Worm (Caenorhabditis elegans): ENCODE results near the gene T27E7.4.
"Not testable (repeated sequence)": the region's sequence is repeated elsewhere in the genome, so short reads cannot be mapped to it uniquely, and the experiment has no call there.

T27E7.4 gene

ce11 chrIV:14528718-14529117 is 6.1 kb downstream of the T27E7.4 start, which contains the start of gene T27E7.3:
Gene T27E7.3, plus strand, starts transcription at chrIV:14529018.
- TF ChIP-seq lin-13 (GFP tag; optimal IDR thresholded peaks at IDR 0.05) = no peak
- no peak for TF ChIP-seq hlh-4 (tag; optimal IDR thresholded peaks at IDR 0.05)
- TF ChIP-seq unc-62 (GFP tag; optimal IDR thresholded peaks at IDR 0.05) = no peak
- no peak for TF ChIP-seq nhr-85 (tag)
- no peak for TF ChIP-seq ceh-82 (tag; optimal IDR thresholded peaks at IDR 0.05)

DNA sequence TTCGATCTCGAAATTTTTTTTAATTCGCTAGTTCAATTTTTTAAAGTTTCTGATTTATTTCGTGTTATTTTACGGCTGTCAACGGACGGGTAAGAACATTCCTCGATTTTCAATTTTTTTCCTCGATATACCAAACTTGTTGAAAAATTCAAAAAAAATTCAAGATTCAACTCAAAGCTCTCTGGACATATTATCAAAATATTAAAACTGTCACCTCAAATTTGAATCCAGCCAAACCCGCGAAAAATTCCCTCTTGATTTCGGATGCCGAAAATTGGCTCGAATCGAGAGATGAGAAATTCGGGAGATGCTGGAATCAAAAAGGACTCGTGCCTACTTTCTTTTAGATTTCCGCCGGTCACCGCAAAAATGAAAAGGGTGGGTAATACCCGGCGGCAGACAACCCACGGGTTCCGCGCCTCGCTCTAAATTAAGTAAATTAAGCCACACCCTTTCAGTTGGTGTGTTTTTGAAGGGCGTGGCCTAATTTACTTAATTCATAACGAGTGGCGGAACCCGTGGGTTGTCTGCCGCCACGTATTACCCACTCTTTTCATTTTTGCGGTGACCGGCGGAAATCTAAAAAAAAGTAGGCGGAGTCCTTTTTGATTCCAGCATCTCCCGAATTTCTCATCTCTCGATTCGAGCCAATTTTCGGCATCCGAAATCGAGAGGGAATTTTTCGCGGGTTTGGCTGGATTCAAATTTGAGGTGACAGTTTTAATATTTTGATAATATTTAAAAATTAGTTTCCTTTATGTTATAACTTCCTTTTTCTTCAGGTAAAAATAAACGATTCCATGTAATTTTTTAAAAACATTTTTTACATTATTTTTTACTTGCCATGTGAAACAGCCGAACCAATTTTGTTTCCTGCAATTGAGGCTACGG is 9.3 kb downstream of the T27E7.4 start:
- TF ChIP-seq efl-1 (optimal IDR thresholded peaks at IDR 0.05) = not testable (repeated sequence)
- TF ChIP-seq efl-1 (GFP tag; optimal IDR thresholded peaks at IDR 0.05 in 1 of 2) = peak in 1 of 2 experiments; percentile 57

DNA sequence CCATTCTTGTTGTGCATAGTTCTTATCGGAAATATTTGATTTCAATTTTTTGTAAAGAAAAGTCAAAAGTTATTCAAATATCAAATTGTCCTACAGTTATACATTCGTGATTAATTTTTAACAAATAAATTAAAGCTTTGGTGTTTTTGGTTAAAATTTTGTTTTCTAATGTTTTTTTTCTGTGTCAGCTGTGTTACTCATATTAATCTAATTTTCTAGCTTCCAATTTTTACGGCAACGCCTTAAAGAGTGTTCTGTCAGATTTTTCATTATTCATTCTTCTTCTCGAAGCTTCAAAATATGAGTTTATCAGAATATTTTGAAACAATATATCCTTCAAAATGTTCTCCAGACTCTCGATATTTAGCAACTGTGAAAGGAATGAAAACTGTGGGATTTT is 11.3 kb downstream of the T27E7.4 start, which contains the start of gene srh-63:
srh-63 (plus strand) TSS at position 301 of the 400 bp plus-strand sequence.
- TF ChIP-seq efl-1 (optimal IDR thresholded peaks at IDR 0.05) (no peak), efl-1 (GFP tag; optimal IDR thresholded peaks at IDR 0.05 in 1 of 2) (no peak), pag-3 (tag; optimal IDR thresholded peaks at IDR 0.05; ENCODE audit: borderline replicate concordance, insufficient read depth) (no peak), blmp-1 (tag; optimal IDR thresholded peaks at IDR 0.05) (no peak), zag-1 (tag; optimal IDR thresholded peaks at IDR 0.05) (no peak), skn-1 (tag; optimal IDR thresholded peaks at IDR 0.05) (no peak), lsy-2 (tag; optimal IDR thresholded peaks at IDR 0.05) (no peak), elt-2 (tag; optimal IDR thresholded peaks at IDR 0.05) (no peak), fkh-4 (tag; optimal IDR thresholded peaks at IDR 0.05; ENCODE audit: borderline replicate concordance) (no peak), aha-1 (tag; optimal IDR thresholded peaks at IDR 0.05) (no peak), nhr-71 (tag; optimal IDR thresholded peaks at IDR 0.05) (no peak), C34B4.2 (tag; optimal IDR thresholded peaks at IDR 0.05) (no peak), F16B12.6 (tag; optimal IDR thresholded peaks at IDR 0.05) (no peak), egl-27 (tag; optimal IDR thresholded peaks at IDR 0.05) (no peak), snu-23 (GFP tag; optimal IDR thresholded peaks at IDR 0.05) (no peak), alr-1 (tag; optimal IDR thresholded peaks at IDR 0.05; ENCODE audit: borderline replicate concordance) (no peak), egl-13 (tag; optimal IDR thresholded peaks at IDR 0.05) (no peak), grh-1 (GFP tag; IDR thresholded peaks at IDR 0.05) (no peak), sup-37 (GFP tag; optimal IDR thresholded peaks at IDR 0.05) (no peak), ztf-4 (tag; optimal IDR thresholded peaks at IDR 0.05) (no peak), lin-13 (GFP tag; optimal IDR thresholded peaks at IDR 0.05) (no peak)

- no peak for TF ChIP-seq efl-1 (optimal IDR thresholded peaks at IDR 0.05)
- peak in 1 of 2 experiments; percentile 51 for TF ChIP-seq efl-1 (GFP tag; optimal IDR thresholded peaks at IDR 0.05 in 1 of 2)
- TF ChIP-seq nhr-84 (tag; optimal IDR thresholded peaks at IDR 0.05) = no peak
- TF ChIP-seq ets-5 (GFP tag; IDR thresholded peaks at IDR 0.05) = no peak
- no peak for TF ChIP-seq grh-1 (GFP tag; IDR thresholded peaks at IDR 0.05)
These were observed 15.4 kb downstream of the T27E7.4 start, which contains the start of the genes Y57G11A.2 and T27E7.1 for ce11 chrIV:14519423-14519822. Gene Y57G11A.2, minus strand, starts transcription at chrIV:14519523. Gene T27E7.1, plus strand, starts transcription at chrIV:14519759.

- TF ChIP-seq aly-2 (tag; optimal IDR thresholded peaks at IDR 0.05) (no peak), egl-13 (tag; optimal IDR thresholded peaks at IDR 0.05) (no peak), nhr-47 (tag; optimal IDR thresholded peaks at IDR 0.05) (no peak), nhr-11 (tag; optimal IDR thresholded peaks at IDR 0.05) (no peak)
These were observed 19.7 kb downstream of the T27E7.4 start for ce11 chrIV:14515162-14515561.

ce11 chrIV:14512405-14512804 is 22.5 kb downstream of the T27E7.4 start, which contains the start of gene Y57G11A.5:
Gene Y57G11A.5, minus strand, starts transcription at chrIV:14512505.
- TF ChIP-seq skn-1 (tag; optimal IDR thresholded peaks at IDR 0.05) (no peak), snu-23 (GFP tag; optimal IDR thresholded peaks at IDR 0.05) (no peak), mep-1 (tag; optimal IDR thresholded peaks at IDR 0.05) (no peak), zag-1 (tag; optimal IDR thresholded peaks at IDR 0.05) (no peak), lin-14 (GFP tag; optimal IDR thresholded peaks at IDR 0.05) (no peak), efl-3 (GFP tag; optimal IDR thresholded peaks at IDR 0.05) (no peak), vab-15 (tag; optimal IDR thresholded peaks at IDR 0.05) (no peak), isw-1 (GFP tag; IDR thresholded peaks at IDR 0.05) (no peak), pqm-1 (tag; optimal IDR thresholded peaks at IDR 0.05) (no peak), dpl-1 (GFP tag; optimal IDR thresholded peaks at IDR 0.05) (no peak), fkh-10 (GFP tag; optimal IDR thresholded peaks at IDR 0.05) (no peak), ceh-88 (GFP tag; IDR thresholded peaks at IDR 0.05) (no peak), elt-2 (tag; optimal IDR thresholded peaks at IDR 0.05) (no peak), lin-35 (GFP tag; optimal IDR thresholded peaks at IDR 0.05) (no peak), tbx-2 (tag; optimal IDR thresholded peaks at IDR 0.05) (no peak), tlp-1 (tag; optimal IDR thresholded peaks at IDR 0.05) (no peak)
